Worm (Caenorhabditis elegans) whole organism, L2 larva: ENCODE data around the gene F18E9.4.

Source experiments
- R02D3.7 ChIP-seq: fragments of 150-350 bp; optimal IDR thresholded peaks from 2 replicates; lab custom pipeline; 2014; ENCODE audit warnings: missing biosample characterization, missing genetic modification characterization
- ama-1 ChIP-seq: fragments of 150-350 bp; optimal IDR thresholded peaks from 2 replicates; lab custom pipeline; 2018; ENCODE audit warnings: inconsistent platforms
- ceh-16 ChIP-seq: fragments of 150-350 bp; optimal IDR thresholded peaks from 2 replicates; lab custom pipeline; 2014; ENCODE audit warnings: missing biosample characterization, missing genetic modification characterization
- lin-11 ChIP-seq: fragments of 150-350 bp; sonication (generic microtip); optimal IDR thresholded peaks from 2 replicates; lab custom pipeline; 2014; ENCODE audit warnings: missing biosample characterization, missing genetic modification characterization, inconsistent platforms, mixed read lengths
- lin-39 ChIP-seq: fragments of 150-350 bp; optimal IDR thresholded peaks from 2 replicates; lab custom pipeline; 2014; ENCODE audit warnings: missing biosample characterization, missing genetic modification reagents, missing genetic modification characterization
- mdl-1 ChIP-seq, 2 experiments: fragments of 150-350 bp in 1 of 2; sonication (generic microtip) in 1 of 2; optimal IDR thresholded peaks; 2 replicates each; lab custom pipeline; 2017; ENCODE audit warnings: missing biosample characterization in 2 of 2, missing genetic modification characterization in 2 of 2
- nhr-11 ChIP-seq: fragments of 150-350 bp; optimal IDR thresholded peaks from 2 replicates; lab custom pipeline; 2014; ENCODE audit warnings: missing biosample characterization, missing genetic modification characterization
- unc-39 ChIP-seq: fragments of 150-350 bp; optimal IDR thresholded peaks from 2 replicates; lab custom pipeline; 2014; ENCODE audit warnings: missing biosample characterization, missing genetic modification characterization
- unc-62 ChIP-seq: fragments of 150-350 bp; optimal IDR thresholded peaks from 2 replicates; lab custom pipeline; 2014; ENCODE audit warnings: missing biosample characterization, missing genetic modification reagents, missing genetic modification characterization
- ztf-11 ChIP-seq: sonication (generic microtip); optimal IDR thresholded peaks from 2 replicates; lab custom pipeline; 2017; ENCODE audit warnings: missing biosample characterization, missing genetic modification characterization

DNA sequence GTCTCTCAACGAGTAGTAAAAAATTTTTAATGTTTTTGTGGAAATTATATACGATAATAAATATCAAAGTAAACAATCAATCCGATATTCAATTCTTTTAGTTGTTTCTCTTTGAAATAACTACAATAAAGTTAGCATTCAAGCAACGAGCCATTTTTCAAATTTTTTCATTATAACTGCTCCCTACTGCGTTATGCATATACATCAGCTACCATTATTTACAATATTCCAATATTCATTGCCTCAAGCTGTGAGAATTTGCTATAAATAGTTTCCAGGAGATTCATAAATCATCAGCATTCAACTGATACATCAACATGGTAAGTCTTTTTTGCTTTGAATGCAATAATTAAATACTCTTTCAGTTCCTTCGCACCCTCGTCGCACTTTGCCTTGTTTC, 43.5 kb upstream of the F18E9.4 start, which contains the start of gene nspc-3:
- TF ChIP-seq nhr-11 (tag; lab: Kevin White, UChicago) (no peak), unc-39 (tag; lab: Kevin White, UChicago) (no peak), unc-62 (GFP tag; lab: Kevin White, UChicago) (no peak), ztf-11 (tag; lab: Kevin White, UChicago) (no peak), mdl-1 (tag; optimal IDR thresholded peaks at IDR 0.05; lab: Kevin White, UChicago) (no peak), R02D3.7 (tag; lab: Kevin White, UChicago) (no peak), lin-11 (tag; lab: Kevin White, UChicago) (no peak), lin-39 (tag; lab: Kevin White, UChicago) (no peak), ama-1 (lab: Kevin White, UChicago) (no peak), ceh-16 (tag; lab: Kevin White, UChicago) (no peak)
